Worm (Caenorhabditis elegans): ENCODE results near the gene Y50E8A.11.

Y50E8A.11 gene

ce11 chrV:14784160-14784774, 3.0 kb downstream of the Y50E8A.11 start, which contains the start of gene Y50E8A.12:
Y50E8A.12 (minus strand) TSS chrV:14784210.
- no peak for TF ChIP-seq die-1 (tag; optimal IDR thresholded peaks at IDR 0.05)
- no peak for TF ChIP-seq lin-40 (tag; optimal IDR thresholded peaks at IDR 0.05)
- no peak for TF ChIP-seq F22D6.2 (tag; optimal IDR thresholded peaks at IDR 0.05)
- no peak for TF ChIP-seq pbrm-1 (GFP tag; IDR thresholded peaks at IDR 0.05)
- no peak for TF ChIP-seq sea-2 (GFP tag; IDR thresholded peaks at IDR 0.05)
- TF ChIP-seq sptf-2 (GFP tag; optimal IDR thresholded peaks at IDR 0.05), result no peak
- TF ChIP-seq hsf-1 (GFP tag; IDR thresholded peaks at IDR 0.05), result no peak
- no peak for TF ChIP-seq mel-28 (tag; optimal IDR thresholded peaks at IDR 0.05; ENCODE audit: borderline replicate concordance)
- TF ChIP-seq somi-1 (GFP tag; optimal IDR thresholded peaks at IDR 0.05), result no peak
- TF ChIP-seq let-607 (tag; optimal IDR thresholded peaks at IDR 0.05), result no peak
- no peak for TF ChIP-seq hlh-12 (tag; optimal IDR thresholded peaks at IDR 0.05)
- no peak for TF ChIP-seq gei-17 (GFP tag; optimal IDR thresholded peaks at IDR 0.05)
- TF ChIP-seq F39B2.1 (GFP tag; IDR thresholded peaks at IDR 0.05), result no peak

- TF ChIP-seq nfyb-1 (GFP tag; IDR thresholded peaks at IDR 0.05) (peak; percentile 67; the same call in 1 of the 2 replicates), Y95B8A.8 (GFP tag; IDR thresholded peaks at IDR 0.05) (no peak), nhr-120 (GFP tag; IDR thresholded peaks at IDR 0.05) (no peak), die-1 (tag; optimal IDR thresholded peaks at IDR 0.05) (no peak)
Observed at ce11 chrV:14784787-14785186, 3.6 kb downstream of the Y50E8A.11 start.

- no peak for TF ChIP-seq atf-7 (tag; optimal IDR thresholded peaks at IDR 0.05)
- TF ChIP-seq rec-8 (tag; optimal IDR thresholded peaks at IDR 0.05), result no peak
- no peak for TF ChIP-seq nhr-179 (tag; optimal IDR thresholded peaks at IDR 0.05)
- no peak for TF ChIP-seq lin-40 (tag; optimal IDR thresholded peaks at IDR 0.05)
- TF ChIP-seq snpc-1.3 (tag; optimal IDR thresholded peaks at IDR 0.05; ENCODE audit: insufficient read depth), result no peak
- no peak for TF ChIP-seq ccch-3 (GFP tag; optimal IDR thresholded peaks at IDR 0.05)
- no peak for TF ChIP-seq T26A5.8 (tag; optimal IDR thresholded peaks at IDR 0.05)
- TF ChIP-seq ztf-26 (tag; optimal IDR thresholded peaks at IDR 0.05), result no peak
- TF ChIP-seq tbx-9 (tag; optimal IDR thresholded peaks at IDR 0.05; ENCODE audit: borderline replicate concordance), result no peak
- no peak for TF ChIP-seq Y56A3A.18 (GFP tag; IDR thresholded peaks at IDR 0.05)
- TF ChIP-seq xnd-1 (tag; optimal IDR thresholded peaks at IDR 0.05), result no peak
- TF ChIP-seq F10E7.11 (tag; optimal IDR thresholded peaks at IDR 0.05), result no peak
- TF ChIP-seq somi-1 (GFP tag; optimal IDR thresholded peaks at IDR 0.05), result no peak
- TF ChIP-seq hlh-26 (GFP tag; conservative IDR thresholded peaks at IDR 0.05), result no peak
- TF ChIP-seq lin-35 (GFP tag; optimal IDR thresholded peaks at IDR 0.05), result no peak
- TF ChIP-seq athp-1 (tag; optimal IDR thresholded peaks at IDR 0.05), result no peak
- no peak for TF ChIP-seq akir-1 (GFP tag; optimal IDR thresholded peaks at IDR 0.05)
- no peak for TF ChIP-seq madf-10 (tag; optimal IDR thresholded peaks at IDR 0.05)
- no peak for TF ChIP-seq mxl-1 (tag; optimal IDR thresholded peaks at IDR 0.05)
- TF ChIP-seq ets-4 (GFP tag; optimal IDR thresholded peaks at IDR 0.05), result no peak
Observed at ce11 chrV:14788462-14788861, 7.2 kb downstream of the Y50E8A.11 start.

- TF ChIP-seq xnd-1 (tag; optimal IDR thresholded peaks at IDR 0.05), result no peak
- no peak for TF ChIP-seq zim-3 (tag; optimal IDR thresholded peaks at IDR 0.05)
- TF ChIP-seq ets-4 (GFP tag; optimal IDR thresholded peaks at IDR 0.05), result no peak
- TF ChIP-seq bed-1 (GFP tag; IDR thresholded peaks at IDR 0.05), result no peak
- no peak for TF ChIP-seq F39B2.1 (GFP tag; IDR thresholded peaks at IDR 0.05)
- no peak for TF ChIP-seq bed-2 (GFP tag; IDR thresholded peaks at IDR 0.05)
- no peak for TF ChIP-seq hsf-1 (GFP tag; IDR thresholded peaks at IDR 0.05)
- TF ChIP-seq Y56A3A.18 (GFP tag; IDR thresholded peaks at IDR 0.05), result no peak
- no peak for TF ChIP-seq dpl-1 (GFP tag; optimal IDR thresholded peaks at IDR 0.05)
- no peak for TF ChIP-seq snpc-1.3 (tag; optimal IDR thresholded peaks at IDR 0.05; ENCODE audit: insufficient read depth)
- TF ChIP-seq mel-28 (tag; optimal IDR thresholded peaks at IDR 0.05; ENCODE audit: borderline replicate concordance), result no peak
- no peak for TF ChIP-seq rpc-1 (optimal IDR thresholded peaks at IDR 0.05)
- TF ChIP-seq rpc-1 (tag; optimal IDR thresholded peaks at IDR 0.05), result no peak
- no peak for TF ChIP-seq lsl-1 (GFP tag; optimal IDR thresholded peaks at IDR 0.05)
- no peak for TF ChIP-seq hlh-26 (GFP tag; conservative IDR thresholded peaks at IDR 0.05)
- no peak for TF ChIP-seq ceh-27 (GFP tag; optimal IDR thresholded peaks at IDR 0.05)
- TF ChIP-seq lag-1 (GFP tag; IDR thresholded peaks at IDR 0.05), result no peak
- TF ChIP-seq lin-26 (GFP tag; IDR thresholded peaks at IDR 0.05), result no peak
Observed at ce11 chrV:14790792-14791191, 9.6 kb downstream of the Y50E8A.11 start.
